Fruit fly (Drosophila melanogaster) whole organism, embryonic: Measurements from ENCODE around the gene sol.

ENCODE experiments used
- Ada2b ChIP-seq: fragments of 200-800 bp; sonication (Bioruptor generic); IDR thresholded peaks from 2 replicates; pipeline ENCODE4 v1.3.6; 2022; ENCODE audit warnings: missing biosample characterization, missing genetic modification characterization
- Atf-2 ChIP-seq: fragments of 200-800 bp; sonication (Bioruptor generic); optimal IDR thresholded peaks from 2 replicates; lab custom pipeline; 2016; ENCODE audit warnings: missing biosample characterization, missing genetic modification characterization
- C15 ChIP-seq: fragments of 200-800 bp; sonication (Bioruptor generic); IDR thresholded peaks from 3 replicates; pipeline ENCODE4 v1.3.6; 2022; ENCODE audit warnings: missing biosample characterization, missing genetic modification characterization
- CG14441 ChIP-seq: fragments of 200-800 bp; sonication (Bioruptor generic); IDR thresholded peaks from 2 replicates; pipeline ENCODE4 v1.3.6; 2022; ENCODE audit warnings: missing biosample characterization, missing genetic modification characterization
- CG15601 ChIP-seq: fragments of 200-800 bp; sonication (Bioruptor generic); optimal IDR thresholded peaks from 3 replicates; lab custom pipeline; 2019; ENCODE audit warnings: missing biosample characterization, mild to moderate bottlenecking, missing genetic modification characterization, moderate library complexity
- CG17361 ChIP-seq: fragments of 200-800 bp; sonication (Bioruptor generic); IDR thresholded peaks from 3 replicates; pipeline ENCODE4 v1.3.6; 2022; ENCODE audit warnings: missing biosample characterization, missing genetic modification characterization
- CG17829 ChIP-seq: fragments of 200-800 bp; optimal IDR thresholded peaks from 2 replicates; lab custom pipeline; 2019; ENCODE audit warnings: missing biosample characterization, mild to moderate bottlenecking, missing genetic modification characterization, moderate library complexity
- CG34376 ChIP-seq: fragments of 200-800 bp; sonication (Bioruptor generic); optimal IDR thresholded peaks from 2 replicates; lab custom pipeline; 2018; ENCODE audit warnings: missing biosample characterization, mild to moderate bottlenecking, missing genetic modification characterization
- CG4730 ChIP-seq: fragments of 200-800 bp; sonication (Bioruptor generic); IDR thresholded peaks from 2 replicates; pipeline ENCODE4 v1.3.6; 2022; ENCODE audit warnings: missing biosample characterization, missing genetic modification characterization
- CG7928 ChIP-seq: fragments of 200-800 bp; sonication (Bioruptor generic); optimal IDR thresholded peaks from 2 replicates; lab custom pipeline; 2017; ENCODE audit warnings: missing biosample characterization, mild to moderate bottlenecking, missing genetic modification characterization
- CG8281 ChIP-seq: fragments of 200-800 bp; sonication (Bioruptor generic); optimal IDR thresholded peaks from 2 replicates; lab custom pipeline; 2018; ENCODE audit warnings: missing biosample characterization, mild to moderate bottlenecking, missing genetic modification characterization, moderate library complexity
- Camta ChIP-seq: fragments of 200-800 bp; sonication (Bioruptor generic); optimal IDR thresholded peaks from 2 replicates; lab custom pipeline; 2016; ENCODE audit warnings: missing biosample characterization, missing genetic modification characterization
- D19B ChIP-seq: fragments of 200-800 bp; sonication (Bioruptor generic); optimal IDR thresholded peaks from 2 replicates; lab custom pipeline; 2017; ENCODE audit warnings: missing biosample characterization, mild to moderate bottlenecking, missing genetic modification characterization
- Dip3 ChIP-seq: fragments of 200-800 bp; sonication (Bioruptor generic); optimal IDR thresholded peaks from 3 replicates; lab custom pipeline; 2016; ENCODE audit warnings: missing biosample characterization, missing genetic modification characterization
- Fer2 ChIP-seq: fragments of 200-800 bp; sonication (Bioruptor generic); optimal IDR thresholded peaks from 2 replicates; lab custom pipeline; 2018; ENCODE audit warnings: missing biosample characterization, mild to moderate bottlenecking, missing genetic modification characterization, moderate library complexity
- Hmx ChIP-seq: fragments of 200-800 bp; sonication (Bioruptor generic); optimal IDR thresholded peaks from 2 replicates; lab custom pipeline; 2016; ENCODE audit warnings: missing biosample characterization, missing genetic modification characterization
- Lpt ChIP-seq: fragments of >200 bp; optimal IDR thresholded peaks from 2 replicates; lab custom pipeline; 2018; ENCODE audit warnings: missing biosample characterization, missing genetic modification characterization
- Meics ChIP-seq: fragments of 200-800 bp; sonication (Bioruptor generic); optimal IDR thresholded peaks from 2 replicates; lab custom pipeline; 2017; ENCODE audit warnings: missing biosample characterization, mild to moderate bottlenecking, missing genetic modification characterization
- NFAT ChIP-seq: fragments of 200-800 bp; sonication (Bioruptor generic); IDR thresholded peaks from 2 replicates; pipeline ENCODE4 v1.3.6; 2022; ENCODE audit warnings: missing biosample characterization, missing genetic modification characterization
- Neu2 ChIP-seq: fragments of 200-800 bp; sonication (Bioruptor generic); optimal IDR thresholded peaks from 3 replicates; lab custom pipeline; 2016; ENCODE audit warnings: missing biosample characterization, missing genetic modification characterization, borderline replicate concordance
- Nf-YC ChIP-seq: fragments of 200-800 bp; optimal IDR thresholded peaks from 3 replicates; lab custom pipeline; 2019; ENCODE audit warnings: missing biosample characterization, mild to moderate bottlenecking, missing genetic modification characterization, moderate library complexity
- Sry-β ChIP-seq: fragments of 200-800 bp; sonication (Bioruptor generic); optimal IDR thresholded peaks from 2 replicates; lab custom pipeline; 2018; ENCODE audit warnings: missing biosample characterization, mild to moderate bottlenecking, missing genetic modification characterization, moderate library complexity
- Taf1 ChIP-seq: fragments of 200-800 bp; sonication (Bioruptor generic); IDR thresholded peaks from 2 replicates; pipeline ENCODE4 v1.3.6; 2022; ENCODE audit warnings: missing biosample characterization, missing genetic modification characterization
- bbx ChIP-seq: fragments of 200-800 bp; sonication (Bioruptor generic); IDR thresholded peaks from 2 replicates; pipeline ENCODE4 v1.3.6; 2022; ENCODE audit warnings: missing biosample characterization, missing genetic modification characterization; ENCODE audit not compliant: partially characterized antibody
- bsh ChIP-seq, 2 experiments: fragments of 200-800 bp; sonication (Bioruptor generic); optimal IDR thresholded peaks; 2 replicates each; lab custom pipeline; 2017 to 2018; ENCODE audit warnings: mild to moderate bottlenecking in 2 of 2, missing biosample characterization in 2 of 2, missing genetic modification characterization in 2 of 2, moderate library complexity in 1 of 2
- cato ChIP-seq: fragments of 200-800 bp; sonication (Bioruptor generic); optimal IDR thresholded peaks from 2 replicates; lab custom pipeline; 2016; ENCODE audit warnings: missing biosample characterization, missing genetic modification characterization, borderline replicate concordance
- chm ChIP-seq: fragments of 200-800 bp; sonication (Bioruptor generic); IDR thresholded peaks from 2 replicates; pipeline ENCODE4 v1.3.6; 2022; ENCODE audit warnings: missing biosample characterization, missing genetic modification characterization
- croc ChIP-seq: fragments of 200-800 bp; sonication (Bioruptor generic); conservative IDR thresholded peaks from 3 replicates; pipeline ENCODE4 v1.3.6; 2022; ENCODE audit warnings: missing biosample characterization, missing genetic modification characterization
- crp ChIP-seq, 2 experiments: fragments of 200-800 bp; sonication (Bioruptor generic); optimal IDR thresholded peaks; 2 replicates in 1 of 2; 3 replicates in 1 of 2; lab custom pipeline; 2017; ENCODE audit warnings: missing biosample characterization in 2 of 2, missing genetic modification characterization in 2 of 2, mild to moderate bottlenecking in 1 of 2, moderate library complexity in 1 of 2
- cwo ChIP-seq: fragments of 200-800 bp; sonication (Bioruptor generic); optimal IDR thresholded peaks from 3 replicates; lab custom pipeline; 2017; ENCODE audit warnings: missing biosample characterization, missing genetic modification characterization, mild to moderate bottlenecking, moderate library complexity, missing genetic modification reagents
- dan ChIP-seq: fragments of 200-800 bp; sonication (Bioruptor generic); IDR thresholded peaks from 2 replicates; pipeline ENCODE4 v1.3.6; 2022; ENCODE audit warnings: missing biosample characterization, missing genetic modification characterization
- dati ChIP-seq: fragments of 200-800 bp; sonication (Bioruptor generic); IDR thresholded peaks from 2 replicates; pipeline ENCODE4 v1.3.6; 2022; ENCODE audit warnings: missing biosample characterization, missing genetic modification characterization
- dmrt99B ChIP-seq: fragments of 200-800 bp; sonication (Bioruptor generic); optimal IDR thresholded peaks from 2 replicates; lab custom pipeline; 2018; ENCODE audit warnings: missing biosample characterization, mild to moderate bottlenecking, missing genetic modification characterization, moderate library complexity
- emc ChIP-seq: fragments of 200-800 bp; sonication (Bioruptor generic); optimal IDR thresholded peaks from 2 replicates; lab custom pipeline; 2016; ENCODE audit warnings: missing biosample characterization, missing genetic modification characterization
- en ChIP-seq: fragments of 200-800 bp; sonication (Bioruptor generic); optimal IDR thresholded peaks from 2 replicates; lab custom pipeline; 2016; ENCODE audit warnings: missing biosample characterization, missing genetic modification characterization
- fd96Cb ChIP-seq: fragments of 200-800 bp; sonication (Bioruptor generic); optimal IDR thresholded peaks from 2 replicates; lab custom pipeline; 2018; ENCODE audit warnings: missing biosample characterization, mild to moderate bottlenecking, missing genetic modification characterization, moderate library complexity
- grau ChIP-seq: fragments of 200-800 bp; optimal IDR thresholded peaks from 3 replicates; lab custom pipeline; 2019; ENCODE audit warnings: missing biosample characterization, mild to moderate bottlenecking, missing genetic modification characterization, moderate library complexity
- hbn ChIP-seq: fragments of 200-800 bp; sonication (Bioruptor generic); IDR thresholded peaks from 2 replicates; pipeline ENCODE4 v1.3.6; 2022; ENCODE audit warnings: missing biosample characterization, missing genetic modification characterization; ENCODE audit not compliant: partially characterized antibody
- hkb ChIP-seq, 2 experiments: fragments of 200-800 bp in 1 of 2; fragments of >200 bp in 1 of 2; sonication (Bioruptor generic) in 1 of 2; IDR thresholded peaks in 1 of 2; optimal IDR thresholded peaks in 1 of 2; 2 replicates each; pipeline versions ENCODE4 v1.3.6 to Lab custom; 2017 to 2022; ENCODE audit warnings: missing biosample characterization in 1 of 2, missing genetic modification characterization in 1 of 2
- hth ChIP-seq: fragments of >200 bp; optimal IDR thresholded peaks from 2 replicates; lab custom pipeline; 2017; ENCODE audit warnings: inconsistent platforms
- ind ChIP-seq: fragments of 200-800 bp; sonication (Bioruptor generic); optimal IDR thresholded peaks from 3 replicates; lab custom pipeline; 2016; ENCODE audit warnings: missing biosample characterization, missing genetic modification characterization
- kah ChIP-seq: fragments of 200-800 bp; sonication (Bioruptor generic); optimal IDR thresholded peaks from 2 replicates; lab custom pipeline; 2018; ENCODE audit warnings: missing biosample characterization, mild to moderate bottlenecking, missing genetic modification characterization
- ken ChIP-seq: fragments of 200-800 bp; sonication (Bioruptor generic); IDR thresholded peaks from 3 replicates; pipeline ENCODE4 v1.3.6; 2022; ENCODE audit warnings: missing biosample characterization, missing genetic modification characterization
- kni ChIP-seq: fragments of 200-800 bp; sonication (Bioruptor generic); optimal IDR thresholded peaks from 3 replicates; lab custom pipeline; 2017; ENCODE audit warnings: mild to moderate bottlenecking, missing biosample characterization, missing genetic modification reagents, missing genetic modification characterization
- nmo ChIP-seq: fragments of 200-800 bp; sonication (Bioruptor generic); optimal IDR thresholded peaks from 2 replicates; lab custom pipeline; 2018; ENCODE audit warnings: missing biosample characterization, mild to moderate bottlenecking, missing genetic modification characterization, moderate library complexity
- pum ChIP-seq: fragments of 200-800 bp; sonication (Bioruptor generic); optimal IDR thresholded peaks from 2 replicates; lab custom pipeline; 2016; ENCODE audit warnings: missing biosample characterization, missing genetic modification characterization
- tna ChIP-seq: fragments of 200-800 bp; sonication (Bioruptor generic); IDR thresholded peaks from 2 replicates; pipeline ENCODE4 v1.3.6; 2022; ENCODE audit warnings: missing biosample characterization, missing genetic modification characterization; ENCODE audit not compliant: partially characterized antibody
- twi ChIP-seq: fragments of 200-800 bp; optimal IDR thresholded peaks from 2 replicates; lab custom pipeline; 2019; ENCODE audit warnings: missing biosample characterization, mild to moderate bottlenecking, missing genetic modification characterization, moderate library complexity
- vvl ChIP-seq: fragments of 200-800 bp; sonication (Bioruptor generic); IDR thresholded peaks from 2 replicates; pipeline ENCODE4 v1.3.6; 2022; ENCODE audit warnings: missing biosample characterization, missing genetic modification characterization
- yki ChIP-seq: fragments of >200 bp; optimal IDR thresholded peaks from 3 replicates; lab custom pipeline; 2018
- zfh2 ChIP-seq: fragments of 200-800 bp; sonication (Bioruptor generic); optimal IDR thresholded peaks from 2 replicates; lab custom pipeline; 2016; ENCODE audit warnings: missing biosample characterization, missing genetic modification characterization

Gene sol

dm6 chrX:21334522-21335104 is 15.5 kb upstream of the sol start (continued):
- TF ChIP-seq tna (GFP tag; lab: Robert Waterston, UW) (no peak), cwo (GFP tag; lab: Kevin White, UChicago) (peak; percentile 17), Ada2b (GFP tag; lab: Robert Waterston, UW) (no peak), CG7928 (no peak), chm (GFP tag; lab: Robert Waterston, UW) (no peak), CG34376 (GFP tag; lab: Kevin White, UChicago) (no peak), CG17829 (tag; lab: Kevin White, UChicago) (peak; percentile 19), Taf1 (GFP tag; lab: Robert Waterston, UW) (no peak), ken (GFP tag; lab: Robert Waterston, UW) (no peak), Sry-β (GFP tag; lab: Kevin White, UChicago) (no peak), zfh2 (no peak), CG8281 (no peak), hbn (GFP tag; lab: Robert Waterston, UW) (no peak), vvl (GFP tag; lab: Robert Waterston, UW) (no peak), emc (GFP tag; lab: Kevin White, UChicago) (no peak), bsh (GFP tag; optimal IDR thresholded peaks at IDR 0.05; lab: Kevin White, UChicago) (peak in 1 of 2 experiments; percentile 60), CG14441 (GFP tag; lab: Robert Waterston, UW) (peak; percentile 38; the same call in 1 of the 2 replicates), cato (GFP tag; lab: Kevin White, UChicago) (no peak), dmrt99B (tag; lab: Kevin White, UChicago) (no peak), C15 (GFP tag; lab: Robert Waterston, UW) (no peak), dati (GFP tag; lab: Robert Waterston, UW) (no peak), CG17361 (GFP tag; lab: Robert Waterston, UW) (no peak), Lpt (GFP tag; lab: Kevin White, UChicago) (no peak), crp (GFP tag; optimal IDR thresholded peaks at IDR 0.05; lab: Kevin White, UChicago) (no peak), Neu2 (GFP tag; lab: Kevin White, UChicago) (no peak), Dip3 (no peak), dan (no peak), Atf-2 (GFP tag; lab: Kevin White, UChicago) (no peak), hkb (optimal IDR thresholded peaks at IDR 0.05; lab: Kevin White, UChicago) (no peak), hkb (GFP tag; IDR thresholded peaks at IDR 0.05; lab: Robert Waterston, UW) (peak; percentile 30; the same call in 1 of the 2 replicates), nmo (peak; percentile 31), twi (tag; lab: Kevin White, UChicago) (no peak), bbx (GFP tag; lab: Robert Waterston, UW) (no peak), croc (no peak), Hmx (GFP tag; lab: Kevin White, UChicago) (no peak), NFAT (GFP tag; lab: Robert Waterston, UW) (no peak), Camta (GFP tag; lab: Kevin White, UChicago) (no peak), en (GFP tag; lab: Kevin White, UChicago) (no peak), Fer2 (tag; lab: Kevin White, UChicago) (no peak), CG4730 (GFP tag; lab: Robert Waterston, UW) (no peak), fd96Cb (peak; percentile 21), kni (GFP tag; lab: Kevin White, UChicago) (no peak), D19B (GFP tag; lab: Kevin White, UChicago) (no peak), grau (no peak), CG15601 (peak; percentile 0), Meics (GFP tag; lab: Kevin White, UChicago) (peak; percentile 24), kah (no peak), Nf-YC (tag; lab: Kevin White, UChicago) (no peak), yki (lab: Kevin White, UChicago) (no peak), pum (GFP tag; lab: Kevin White, UChicago) (no peak), ind (GFP tag; lab: Kevin White, UChicago) (peak; percentile 4), hth (no peak)
